Worm (Caenorhabditis elegans) whole organism, L1 larva: ENCODE results near the gene tbx-34.

Experiments
- C16A3.4 ChIP-seq: fragments of 150-350 bp; optimal IDR thresholded peaks from 2 replicates; lab custom pipeline; 2014; ENCODE audit warnings: missing biosample characterization, missing genetic modification characterization
- Y116A8C.19 ChIP-seq: sonication (generic microtip); optimal IDR thresholded peaks from 2 replicates; lab custom pipeline; 2016; ENCODE audit warnings: missing compliant biosample characterization, missing genetic modification characterization, borderline replicate concordance
- aha-1 ChIP-seq: fragments of 150-350 bp; optimal IDR thresholded peaks from 2 replicates; lab custom pipeline; 2014; ENCODE audit warnings: missing biosample characterization, missing genetic modification characterization
- alr-1 ChIP-seq: fragments of 200-800 bp; sonication (Bioruptor generic); optimal IDR thresholded peaks from 2 replicates; lab custom pipeline; 2018; ENCODE audit warnings: borderline replicate concordance, mild to moderate bottlenecking, missing genetic modification characterization, missing compliant biosample characterization
- blmp-1 ChIP-seq: fragments of 150-350 bp; optimal IDR thresholded peaks from 2 replicates; lab custom pipeline; 2014; ENCODE audit warnings: missing biosample characterization, missing genetic modification characterization
- ceh-63 ChIP-seq: fragments of 200-800 bp; sonication (Bioruptor generic); optimal IDR thresholded peaks from 2 replicates; lab custom pipeline; 2018; ENCODE audit warnings: mild to moderate bottlenecking, missing genetic modification characterization, missing compliant biosample characterization
- ceh-8 ChIP-seq: fragments of 200-800 bp; sonication (Bioruptor generic); optimal IDR thresholded peaks from 2 replicates; lab custom pipeline; 2018; ENCODE audit warnings: mild to moderate bottlenecking, missing genetic modification characterization, moderate library complexity, missing compliant biosample characterization
- ces-1 ChIP-seq: fragments of 150-350 bp; optimal IDR thresholded peaks from 2 replicates; lab custom pipeline; 2014; ENCODE audit warnings: missing biosample characterization, missing genetic modification reagents, missing genetic modification characterization
- dsc-1 ChIP-seq: sonication (generic microtip); optimal IDR thresholded peaks from 2 replicates; lab custom pipeline; 2016; ENCODE audit warnings: mild to moderate bottlenecking, missing genetic modification characterization, missing compliant biosample characterization
- efl-1 ChIP-seq, 4 experiments: fragments of 150-350 bp; optimal IDR thresholded peaks in 3 of 4; peaks in 1 of 4; 1 replicate in 1 of 4; 2 replicates in 3 of 4; lab custom pipeline; 2014; ENCODE audit warnings: missing biosample characterization in 2 of 4, missing genetic modification characterization in 2 of 4, missing genetic modification reagents in 2 of 4
- efl-3 ChIP-seq: fragments of 200-800 bp; sonication (Bioruptor generic); optimal IDR thresholded peaks from 2 replicates; lab custom pipeline; 2018; ENCODE audit warnings: mild to moderate bottlenecking, missing genetic modification characterization, missing compliant biosample characterization
- elt-2 ChIP-seq: sonication (generic microtip); optimal IDR thresholded peaks from 2 replicates; lab custom pipeline; 2016; ENCODE audit warnings: missing genetic modification characterization, mild to moderate bottlenecking, inconsistent platforms, missing compliant biosample characterization, missing genetic modification reagents
- elt-3 ChIP-seq, 6 experiments: fragments of 150-350 bp in 1 of 6; sonication (generic microtip); optimal IDR thresholded peaks; 2 replicates each; lab custom pipeline; 2017 to 2018; ENCODE audit warnings: missing biosample characterization in 6 of 6, missing genetic modification characterization in 6 of 6, inconsistent platforms in 1 of 6
- fkh-10 ChIP-seq: sonication (generic microtip); optimal IDR thresholded peaks from 2 replicates; lab custom pipeline; 2017; ENCODE audit warnings: missing biosample characterization, missing genetic modification reagents, missing genetic modification characterization
- fkh-4 ChIP-seq: sonication (generic microtip); optimal IDR thresholded peaks from 2 replicates; lab custom pipeline; 2016; ENCODE audit warnings: missing compliant biosample characterization, missing genetic modification characterization, borderline replicate concordance
- fkh-8 ChIP-seq: sonication (generic microtip); optimal IDR thresholded peaks from 2 replicates; lab custom pipeline; 2016; ENCODE audit warnings: mild to moderate bottlenecking, missing genetic modification characterization, missing compliant biosample characterization
- fos-1 ChIP-seq: fragments of 150-350 bp; optimal IDR thresholded peaks from 2 replicates; lab custom pipeline; 2014; ENCODE audit warnings: missing biosample characterization, missing genetic modification characterization
- grh-1 ChIP-seq: fragments of 200-800 bp; sonication (Bioruptor generic); IDR thresholded peaks from 2 replicates; pipeline ENCODE4 v1.3.6; 2022; ENCODE audit warnings: missing genetic modification reagents, missing genetic modification characterization, missing compliant biosample characterization
- irx-1 ChIP-seq: sonication (generic microtip); optimal IDR thresholded peaks from 2 replicates; lab custom pipeline; 2016; ENCODE audit warnings: missing genetic modification characterization, missing compliant biosample characterization
- jun-1 ChIP-seq: fragments of 150-350 bp; optimal IDR thresholded peaks from 2 replicates; lab custom pipeline; 2014; ENCODE audit warnings: missing biosample characterization, missing genetic modification reagents, missing genetic modification characterization
- lin-14 ChIP-seq: fragments of 200-800 bp; sonication (Bioruptor generic); optimal IDR thresholded peaks from 2 replicates; lab custom pipeline; 2018; ENCODE audit warnings: mild to moderate bottlenecking, missing genetic modification characterization, moderate library complexity, missing compliant biosample characterization
- lin-15B ChIP-seq: fragments of 150-350 bp; sonication (generic microtip); optimal IDR thresholded peaks from 3 replicates; lab custom pipeline; 2014; ENCODE audit warnings: missing biosample characterization, missing genetic modification characterization
- lin-35 ChIP-seq, 2 experiments: fragments of 150-350 bp; optimal IDR thresholded peaks; 2 replicates each; lab custom pipeline; 2014; ENCODE audit warnings: missing biosample characterization in 2 of 2, missing genetic modification characterization in 2 of 2, missing genetic modification reagents in 2 of 2
- lir-3 ChIP-seq: sonication (generic microtip); optimal IDR thresholded peaks from 2 replicates; lab custom pipeline; 2016; ENCODE audit warnings: mild to moderate bottlenecking, missing genetic modification characterization, moderate library complexity, missing compliant biosample characterization; ENCODE audit not compliant: poor library complexity
- lsy-2 ChIP-seq, 2 experiments: fragments of 150-350 bp; optimal IDR thresholded peaks; 2 replicates each; lab custom pipeline; 2014; ENCODE audit warnings: missing biosample characterization in 2 of 2, missing genetic modification characterization in 2 of 2
- mdl-1 ChIP-seq, 2 experiments: fragments of 150-350 bp; optimal IDR thresholded peaks; 2 replicates each; lab custom pipeline; 2014 to 2017; ENCODE audit warnings: missing biosample characterization in 2 of 2, missing genetic modification characterization in 2 of 2, inconsistent platforms in 1 of 2
- mep-1 ChIP-seq: fragments of 150-350 bp; optimal IDR thresholded peaks from 2 replicates; lab custom pipeline; 2014; ENCODE audit warnings: missing biosample characterization, missing genetic modification characterization
- nhr-19 ChIP-seq: fragments of 200-800 bp; sonication (Bioruptor generic); conservative IDR thresholded peaks from 2 replicates; pipeline ENCODE4 v1.3.6; 2022; ENCODE audit warnings: missing genetic modification characterization, missing compliant biosample characterization
- nhr-20 ChIP-seq: sonication (generic microtip); optimal IDR thresholded peaks from 2 replicates; lab custom pipeline; 2016; ENCODE audit warnings: mild to moderate bottlenecking, missing genetic modification characterization, missing compliant biosample characterization
- nhr-237 ChIP-seq: fragments of 150-350 bp; optimal IDR thresholded peaks from 2 replicates; lab custom pipeline; 2014; ENCODE audit warnings: missing biosample characterization, missing genetic modification characterization
- nhr-28 ChIP-seq: fragments of 150-350 bp; optimal IDR thresholded peaks from 2 replicates; lab custom pipeline; 2014; ENCODE audit warnings: missing biosample characterization, missing genetic modification characterization
- nhr-47 ChIP-seq: sonication (generic microtip); optimal IDR thresholded peaks from 2 replicates; lab custom pipeline; 2016; ENCODE audit warnings: mild to moderate bottlenecking, missing genetic modification characterization, moderate library complexity, missing compliant biosample characterization
- nhr-77 ChIP-seq: fragments of 150-350 bp; optimal IDR thresholded peaks from 2 replicates; lab custom pipeline; 2014; ENCODE audit warnings: missing biosample characterization, missing genetic modification characterization
- pax-3 ChIP-seq: fragments of 200-800 bp; sonication (Bioruptor generic); optimal IDR thresholded peaks from 2 replicates; lab custom pipeline; 2018; ENCODE audit warnings: mild to moderate bottlenecking, missing genetic modification characterization, moderate library complexity, missing compliant biosample characterization
- rnt-1 ChIP-seq: sonication (generic microtip); optimal IDR thresholded peaks from 2 replicates; lab custom pipeline; 2016; ENCODE audit warnings: mild to moderate bottlenecking, missing genetic modification characterization, moderate library complexity, missing compliant biosample characterization
- sptf-1 ChIP-seq: fragments of 150-350 bp; optimal IDR thresholded peaks from 2 replicates; lab custom pipeline; 2014; ENCODE audit warnings: missing biosample characterization, missing genetic modification characterization
- sup-37 ChIP-seq: fragments of 200-800 bp; sonication (Bioruptor generic); optimal IDR thresholded peaks from 2 replicates; lab custom pipeline; 2018; ENCODE audit warnings: mild to moderate bottlenecking, missing genetic modification characterization, missing compliant biosample characterization
- unc-86 ChIP-seq: sonication (generic microtip); optimal IDR thresholded peaks from 2 replicates; lab custom pipeline; 2016; ENCODE audit warnings: missing genetic modification characterization, missing compliant biosample characterization
- xbp-1 ChIP-seq: sonication (generic microtip); optimal IDR thresholded peaks from 2 replicates; lab custom pipeline; 2016; ENCODE audit warnings: missing genetic modification characterization, missing compliant biosample characterization
- zip-4 ChIP-seq: fragments of 200-800 bp; sonication (Bioruptor generic); optimal IDR thresholded peaks from 2 replicates; lab custom pipeline; 2018; ENCODE audit warnings: mild to moderate bottlenecking, missing genetic modification characterization, moderate library complexity, missing compliant biosample characterization
- ztf-4 ChIP-seq: fragments of 150-350 bp; optimal IDR thresholded peaks from 2 replicates; lab custom pipeline; 2014; ENCODE audit warnings: missing biosample characterization, missing genetic modification characterization

Gene tbx-34

ce11 chrIII:11202992-11203391 is 15.1 kb downstream of the tbx-34 start (continued):
- no peak for TF ChIP-seq nhr-20
- TF ChIP-seq lsy-2 (tag; optimal IDR thresholded peaks at IDR 0.05; lab: Kevin White, UChicago): peak in 1 of 2 experiments; percentile 49
- TF ChIP-seq C16A3.4 (tag; lab: Kevin White, UChicago): no peak
- TF ChIP-seq unc-86: no peak
- peak; percentile 7 for TF ChIP-seq mep-1
- no peak for TF ChIP-seq Y116A8C.19 (tag; lab: Kevin White, UChicago)
- TF ChIP-seq nhr-47 (tag; lab: Kevin White, UChicago): peak; percentile 26
- TF ChIP-seq nhr-28 (tag; lab: Kevin White, UChicago): no peak
- no peak for TF ChIP-seq sptf-1 (tag; lab: Kevin White, UChicago)
- no peak for TF ChIP-seq irx-1 (tag; lab: Kevin White, UChicago)
- TF ChIP-seq zip-4 (GFP tag; lab: Kevin White, UChicago): no peak
- TF ChIP-seq lin-15B: no peak
- TF ChIP-seq jun-1: no peak
- TF ChIP-seq alr-1 (tag; lab: Kevin White, UChicago): no peak
- no peak for TF ChIP-seq nhr-77 (tag; lab: Kevin White, UChicago)
- TF ChIP-seq mdl-1 (tag; optimal IDR thresholded peaks at IDR 0.05; lab: Kevin White, UChicago): no peak
- TF ChIP-seq fkh-8 (tag; lab: Kevin White, UChicago): peak; percentile 4
- TF ChIP-seq lin-14 (GFP tag; lab: Kevin White, UChicago): peak; percentile 94
- no peak for TF ChIP-seq blmp-1 (tag; lab: Kevin White, UChicago)
- no peak for TF ChIP-seq aha-1
- TF ChIP-seq xbp-1: peak; percentile 4
- TF ChIP-seq efl-1 (optimal IDR thresholded peaks at IDR 0.05; lab: Kevin White, UChicago): peak in 1 of 2 experiments; percentile 7
- TF ChIP-seq efl-1 (GFP tag; optimal IDR thresholded peaks at IDR 0.05 in 1 of 2; lab: Kevin White, UChicago): peak in 1 of 2 experiments; percentile 11
- no peak for TF ChIP-seq efl-3
- TF ChIP-seq grh-1: no peak
- no peak for TF ChIP-seq ztf-4
- no peak for TF ChIP-seq elt-3 (tag; optimal IDR thresholded peaks at IDR 0.05; lab: Kevin White, UChicago)
- no peak for TF ChIP-seq pax-3 (tag; lab: Kevin White, UChicago)
- TF ChIP-seq dsc-1 (tag; lab: Kevin White, UChicago): peak; percentile 66
- no peak for TF ChIP-seq nhr-237 (tag; lab: Kevin White, UChicago)
- TF ChIP-seq sup-37 (GFP tag; lab: Kevin White, UChicago): no peak
- TF ChIP-seq, all 84 proteins: peak for 19

- TF ChIP-seq ces-1 (no peak), unc-86 (no peak), ceh-8 (GFP tag; lab: Kevin White, UChicago) (no peak), aha-1 (no peak), lir-3 (no peak)
Measured at ce11 chrIII:11200879-11201518, 17.1 kb downstream of the tbx-34 start.

- TF ChIP-seq zip-4 (GFP tag; lab: Kevin White, UChicago): no peak
- TF ChIP-seq rnt-1 (tag; lab: Kevin White, UChicago): no peak
- TF ChIP-seq xbp-1: no peak
- no peak for TF ChIP-seq nhr-19 (GFP tag; lab: Robert Waterston, UW)
- no peak for TF ChIP-seq grh-1
- no peak for TF ChIP-seq ceh-63 (GFP tag; lab: Kevin White, UChicago)
- no peak for TF ChIP-seq lsy-2 (tag; optimal IDR thresholded peaks at IDR 0.05; lab: Kevin White, UChicago)
Measured at ce11 chrIII:11197327-11197726, 20.7 kb downstream of the tbx-34 start.

ce11 chrIII:11195553-11195952 is 22.5 kb downstream of the tbx-34 start:
- TF ChIP-seq elt-2 (peak; percentile 14), lin-35 (GFP tag; optimal IDR thresholded peaks at IDR 0.05; lab: Kevin White, UChicago) (no peak), fos-1 (tag; lab: Kevin White, UChicago) (no peak), fkh-10 (GFP tag; lab: Kevin White, UChicago) (no peak), efl-1 (optimal IDR thresholded peaks at IDR 0.05; lab: Kevin White, UChicago) (no peak), efl-1 (GFP tag; optimal IDR thresholded peaks at IDR 0.05 in 1 of 2; lab: Kevin White, UChicago) (no peak), rnt-1 (tag; lab: Kevin White, UChicago) (no peak), nhr-28 (tag; lab: Kevin White, UChicago) (no peak), fkh-4 (tag; lab: Kevin White, UChicago) (no peak), sup-37 (GFP tag; lab: Kevin White, UChicago) (no peak)
- TF ChIP-seq, all 84 proteins: peak for 1
